Fruit fly (Drosophila melanogaster): ENCODE measurements around the gene miple1.

dm6 chr3L:232267-232666, 34.8 kb upstream of the miple1 start, which contains the start of gene CG34454:
- TF ChIP-seq lola (GFP tag; optimal IDR thresholded peaks at IDR 0.05) (no peak), Hr78 (GFP tag; optimal IDR thresholded peaks at IDR 0.05) (no peak), psq (GFP tag; optimal IDR thresholded peaks at IDR 0.05) (no peak), Mio (GFP tag; optimal IDR thresholded peaks at IDR 0.05) (no peak), h (GFP tag; optimal IDR thresholded peaks at IDR 0.05) (no peak), ey (GFP tag; optimal IDR thresholded peaks at IDR 0.05) (no peak), rgr (GFP tag; optimal IDR thresholded peaks at IDR 0.05) (no peak), jim (GFP tag; optimal IDR thresholded peaks at IDR 0.05) (no peak), usp (GFP tag; optimal IDR thresholded peaks at IDR 0.05) (no peak), dmrt93B (GFP tag; optimal IDR thresholded peaks at IDR 0.05) (no peak), Sp1 (GFP tag; optimal IDR thresholded peaks at IDR 0.05) (no peak), Dfd (GFP tag; optimal IDR thresholded peaks at IDR 0.05) (no peak)

All from whole organism, wandering third instar larva.